Fruit fly (Drosophila melanogaster) whole organism, adult: Measurements from ENCODE around the gene Adk2.

Source experiments
- CG11617 ChIP-seq: fragments of 200-800 bp; sonication (Bioruptor generic); optimal IDR thresholded peaks from 2 replicates; lab custom pipeline; 2017; ENCODE audit warnings: mild to moderate bottlenecking, missing biosample characterization, missing genetic modification reagents, missing genetic modification characterization
- CG12768 ChIP-seq: fragments of 200-800 bp; sonication (Bioruptor generic); optimal IDR thresholded peaks from 2 replicates; lab custom pipeline; 2017; ENCODE audit warnings: missing biosample characterization, missing genetic modification characterization, mild to moderate bottlenecking, moderate library complexity, missing genetic modification reagents
- CG14711 ChIP-seq: fragments of 200-800 bp; sonication (Bioruptor generic); optimal IDR thresholded peaks from 2 replicates; lab custom pipeline; 2018; ENCODE audit warnings: missing biosample characterization, mild to moderate bottlenecking, missing genetic modification characterization, moderate library complexity
- CG1620 ChIP-seq: fragments of 200-800 bp; sonication (Bioruptor generic); optimal IDR thresholded peaks from 2 replicates; lab custom pipeline; 2016; ENCODE audit warnings: missing biosample characterization, missing genetic modification characterization
- CG33017 ChIP-seq: fragments of 200-800 bp; sonication (Bioruptor generic); optimal IDR thresholded peaks from 2 replicates; lab custom pipeline; 2018; ENCODE audit warnings: missing biosample characterization, mild to moderate bottlenecking, missing genetic modification characterization, moderate library complexity
- CG5204 ChIP-seq: fragments of 200-800 bp; sonication (Bioruptor generic); optimal IDR thresholded peaks from 2 replicates; lab custom pipeline; 2016; ENCODE audit warnings: missing biosample characterization, missing genetic modification characterization
- CG7045 ChIP-seq: fragments of 200-800 bp; sonication (Bioruptor generic); optimal IDR thresholded peaks from 2 replicates; lab custom pipeline; 2017; ENCODE audit warnings: missing biosample characterization, mild to moderate bottlenecking, missing genetic modification characterization
- CG7101 ChIP-seq: fragments of 200-800 bp; sonication (Bioruptor generic); optimal IDR thresholded peaks from 2 replicates; lab custom pipeline; 2018; ENCODE audit warnings: missing biosample characterization, mild to moderate bottlenecking, missing genetic modification characterization, moderate library complexity
- Clk ChIP-seq: fragments of 200-800 bp; sonication (Bioruptor generic); optimal IDR thresholded peaks from 2 replicates; lab custom pipeline; 2017; ENCODE audit warnings: missing biosample characterization, missing genetic modification characterization
- Crg-1 ChIP-seq: fragments of 200-800 bp; sonication (Bioruptor generic); optimal IDR thresholded peaks from 2 replicates; lab custom pipeline; 2016; ENCODE audit warnings: missing biosample characterization, missing genetic modification characterization
- Hr96 ChIP-seq: fragments of 200-800 bp; sonication (Bioruptor generic); optimal IDR thresholded peaks from 2 replicates; lab custom pipeline; 2016; ENCODE audit warnings: missing biosample characterization, missing genetic modification characterization
- Mnt ChIP-seq: fragments of 200-800 bp; sonication (Bioruptor generic); optimal IDR thresholded peaks from 2 replicates; lab custom pipeline; 2016; ENCODE audit warnings: missing biosample characterization, mild to moderate bottlenecking, missing genetic modification characterization
- bab1 ChIP-seq: fragments of 200-800 bp; sonication (Bioruptor generic); optimal IDR thresholded peaks from 3 replicates; lab custom pipeline; 2019; ENCODE audit warnings: missing biosample characterization, mild to moderate bottlenecking, missing genetic modification characterization, moderate library complexity
- cic ChIP-seq: fragments of 200-800 bp; sonication (Bioruptor generic); optimal IDR thresholded peaks from 2 replicates; lab custom pipeline; 2017; ENCODE audit warnings: missing biosample characterization, mild to moderate bottlenecking, missing genetic modification characterization, moderate library complexity
- cnc ChIP-seq, 2 experiments: fragments of >200 bp; optimal IDR thresholded peaks; 2 replicates each; lab custom pipeline; 2017
- kay ChIP-seq: fragments of 200-800 bp; sonication (Bioruptor generic); peaks from one replicate; lab custom pipeline; 2016; ENCODE audit warnings: missing biosample characterization, missing genetic modification characterization, borderline replicate concordance
- ovo ChIP-seq: fragments of 200-800 bp; sonication (Bioruptor generic); optimal IDR thresholded peaks from 2 replicates; lab custom pipeline; 2016; ENCODE audit warnings: missing biosample characterization, missing genetic modification characterization
- pad ChIP-seq: fragments of 200-800 bp; sonication (Bioruptor generic); optimal IDR thresholded peaks from 3 replicates; lab custom pipeline; 2017; ENCODE audit warnings: missing biosample characterization, missing genetic modification characterization, mild to moderate bottlenecking, moderate library complexity, missing genetic modification reagents
- tj ChIP-seq: fragments of 200-800 bp; sonication (Bioruptor generic); optimal IDR thresholded peaks from 3 replicates; lab custom pipeline; 2017; ENCODE audit warnings: missing biosample characterization, mild to moderate bottlenecking, missing genetic modification characterization, moderate library complexity
- toe ChIP-seq: fragments of 200-800 bp; sonication (Bioruptor generic); optimal IDR thresholded peaks from 2 replicates; lab custom pipeline; 2016; ENCODE audit warnings: missing biosample characterization, missing genetic modification characterization

Adk2 gene

dm6 chr3L:13015823-13016465 is 6.5 kb downstream of the Adk2 start, which contains the start of gene CG11267:
CG11267 (plus strand) TSS chr3L:13016050.
- TF ChIP-seq CG5204 (GFP tag; lab: Kevin White, UChicago) (no peak), Clk (GFP tag; lab: Kevin White, UChicago) (peak; percentile 51), tj (GFP tag; lab: Kevin White, UChicago) (peak; percentile 21), CG11617 (GFP tag; lab: Kevin White, UChicago) (peak; percentile 58), CG14711 (peak; percentile 79), cnc (optimal IDR thresholded peaks at IDR 0.05; lab: Kevin White, UChicago) (no peak), CG33017 (tag; lab: Kevin White, UChicago) (peak; percentile 61), cic (peak; percentile 55), Mnt (GFP tag; lab: Kevin White, UChicago) (peak; percentile 95), Crg-1 (no peak), pad (GFP tag; lab: Kevin White, UChicago) (peak; percentile 68), kay (GFP tag; lab: Kevin White, UChicago) (no peak), Hr96 (GFP tag; lab: Kevin White, UChicago) (peak; percentile 51), CG1620 (peak; percentile 69), bab1 (GFP tag; lab: Kevin White, UChicago) (peak; percentile 72), CG7101 (peak; percentile 72), CG12768 (GFP tag; lab: Kevin White, UChicago) (peak; percentile 83), ovo (GFP tag; lab: Kevin White, UChicago) (peak; percentile 2), toe (GFP tag; lab: Kevin White, UChicago) (peak; percentile 88), CG7045 (GFP tag; lab: Kevin White, UChicago) (peak; percentile 87)

- TF ChIP-seq Crg-1 (peak; percentile 24), kay (GFP tag; lab: Kevin White, UChicago) (peak; percentile 94), CG14711 (no peak), bab1 (GFP tag; lab: Kevin White, UChicago) (no peak), toe (GFP tag; lab: Kevin White, UChicago) (peak; percentile 53), cic (no peak), pad (GFP tag; lab: Kevin White, UChicago) (no peak), tj (GFP tag; lab: Kevin White, UChicago) (no peak), CG7101 (no peak), CG5204 (GFP tag; lab: Kevin White, UChicago) (no peak), CG7045 (GFP tag; lab: Kevin White, UChicago) (no peak), ovo (GFP tag; lab: Kevin White, UChicago) (no peak), CG33017 (tag; lab: Kevin White, UChicago) (no peak), CG11617 (GFP tag; lab: Kevin White, UChicago) (no peak), CG12768 (GFP tag; lab: Kevin White, UChicago) (no peak), Mnt (GFP tag; lab: Kevin White, UChicago) (no peak), Hr96 (GFP tag; lab: Kevin White, UChicago) (peak; percentile 58)
Measured at dm6 chr3L:13015195-13015822, 7.2 kb downstream of the Adk2 start, which contains the start of gene MICAL-like. MICAL-like (minus strand) TSS chr3L:13015332.

dm6 chr3L:13014693-13015092 is 7.8 kb downstream of the Adk2 start:
- TF ChIP-seq cic (no peak), CG5204 (GFP tag; lab: Kevin White, UChicago) (no peak), tj (GFP tag; lab: Kevin White, UChicago) (no peak), bab1 (GFP tag; lab: Kevin White, UChicago) (no peak), toe (GFP tag; lab: Kevin White, UChicago) (no peak), pad (GFP tag; lab: Kevin White, UChicago) (no peak), CG33017 (tag; lab: Kevin White, UChicago) (no peak), CG7101 (no peak), CG11617 (GFP tag; lab: Kevin White, UChicago) (no peak), CG7045 (GFP tag; lab: Kevin White, UChicago) (no peak), CG1620 (no peak), CG12768 (GFP tag; lab: Kevin White, UChicago) (no peak), CG14711 (no peak), ovo (GFP tag; lab: Kevin White, UChicago) (no peak), Clk (GFP tag; lab: Kevin White, UChicago) (no peak)

dm6 chr3L:13011511-13011910 is 11.0 kb downstream of the Adk2 start, which contains the start of gene Cul6:
Cul6 (minus strand) TSS chr3L:13011685.
- TF ChIP-seq CG12768 (GFP tag; lab: Kevin White, UChicago) (no peak), tj (GFP tag; lab: Kevin White, UChicago) (no peak), CG11617 (GFP tag; lab: Kevin White, UChicago) (no peak), kay (GFP tag; lab: Kevin White, UChicago) (peak; percentile 16), CG1620 (no peak), bab1 (GFP tag; lab: Kevin White, UChicago) (peak; percentile 8), cic (no peak), Mnt (GFP tag; lab: Kevin White, UChicago) (no peak), CG7101 (peak; percentile 11)

DNA sequence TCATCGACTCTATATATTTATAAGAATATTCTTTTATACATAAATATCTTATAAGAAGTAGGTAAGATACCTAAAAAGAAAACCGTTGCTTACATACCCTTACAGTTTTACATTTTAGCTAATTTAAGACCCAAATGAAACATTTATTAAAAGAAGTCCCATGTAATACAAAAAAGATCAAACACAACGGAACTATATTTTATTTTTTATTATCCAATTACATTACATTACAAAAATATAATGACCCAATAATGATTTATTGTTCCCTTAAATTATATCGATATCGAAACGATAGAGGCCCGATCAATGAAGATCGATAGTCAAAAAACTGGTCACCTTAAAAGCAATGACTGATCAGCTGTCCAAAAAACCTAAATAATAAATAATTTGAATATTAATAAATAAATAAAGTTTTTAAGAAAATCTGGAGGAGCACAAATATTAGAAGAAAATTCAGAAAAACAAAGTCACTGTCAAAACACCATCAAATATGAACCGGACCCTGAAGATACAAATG is 14.5 kb downstream of the Adk2 start:
- TF ChIP-seq bab1 (GFP tag; lab: Kevin White, UChicago) (peak; percentile 34), kay (GFP tag; lab: Kevin White, UChicago) (peak; percentile 55), Hr96 (GFP tag; lab: Kevin White, UChicago) (no peak), CG14711 (peak; percentile 40), Mnt (GFP tag; lab: Kevin White, UChicago) (no peak), tj (GFP tag; lab: Kevin White, UChicago) (no peak)
